Worm (Caenorhabditis elegans) whole organism, L3 larva: ENCODE measurements around the gene ZK896.1.

Source experiments
- mdl-1 ChIP-seq: fragments of 150-350 bp; optimal IDR thresholded peaks from 2 replicates; lab custom pipeline; 2014; ENCODE audit warnings: missing biosample characterization, missing genetic modification characterization
- nhr-237 ChIP-seq: fragments of 150-350 bp; optimal IDR thresholded peaks from 2 replicates; lab custom pipeline; 2014; ENCODE audit warnings: missing biosample characterization, missing genetic modification characterization
- nhr-28 ChIP-seq: fragments of 150-350 bp; optimal IDR thresholded peaks from 2 replicates; lab custom pipeline; 2014; ENCODE audit warnings: missing biosample characterization, missing genetic modification characterization

DNA sequence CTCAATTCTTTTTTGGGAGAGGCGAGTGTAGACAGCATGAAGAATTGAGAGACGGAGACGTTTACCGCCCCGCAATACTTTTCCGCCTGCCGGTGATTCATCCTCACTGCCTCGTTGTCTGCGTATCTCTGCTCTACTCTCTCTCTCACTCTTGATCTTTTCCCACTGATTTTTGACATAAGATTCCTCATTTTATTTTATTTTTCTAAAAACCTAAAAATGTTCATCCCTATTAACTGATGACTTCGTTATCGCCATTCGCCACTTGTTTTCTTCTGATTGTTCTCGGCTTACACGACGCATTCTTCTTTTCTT lies 40.8 kb downstream of the ZK896.1 start:
- TF ChIP-seq nhr-28 (tag; lab: Kevin White, UChicago): no peak
- no peak for TF ChIP-seq mdl-1 (tag; lab: Kevin White, UChicago)
- no peak for TF ChIP-seq nhr-237 (tag; lab: Kevin White, UChicago)
